Fruit fly (Drosophila melanogaster) whole organism, embryonic: ENCODE results near the gene Ugt49B2.

ENCODE experiments used
- Bgb ChIP-seq: fragments of 200-800 bp; sonication (Bioruptor generic); IDR thresholded peaks from 2 replicates; pipeline ENCODE4 v1.3.6; 2022; ENCODE audit warnings: missing biosample characterization, missing genetic modification characterization; ENCODE audit not compliant: partially characterized antibody
- CG10654 ChIP-seq: fragments of 200-800 bp; sonication (Bioruptor generic); optimal IDR thresholded peaks from 2 replicates; lab custom pipeline; 2016; ENCODE audit warnings: missing biosample characterization, missing genetic modification characterization
- CG11247 ChIP-seq: fragments of 200-800 bp; sonication (Bioruptor generic); IDR thresholded peaks from 2 replicates; pipeline ENCODE4 v1.3.6; 2022; ENCODE audit warnings: missing biosample characterization, missing genetic modification characterization
- CG12104 ChIP-seq: fragments of 200-800 bp; sonication (Bioruptor generic); optimal IDR thresholded peaks from 3 replicates; lab custom pipeline; 2016; ENCODE audit warnings: missing biosample characterization, missing genetic modification characterization
- CG12219 ChIP-seq: fragments of 200-800 bp; sonication (Bioruptor generic); optimal IDR thresholded peaks from 3 replicates; lab custom pipeline; 2018; ENCODE audit warnings: missing biosample characterization, mild to moderate bottlenecking, missing genetic modification characterization
- CG14860 ChIP-seq: fragments of 200-800 bp; sonication (Bioruptor generic); IDR thresholded peaks from 3 replicates; pipeline ENCODE4 v1.3.6; 2022; ENCODE audit warnings: missing biosample characterization, missing genetic modification characterization; ENCODE audit not compliant: partially characterized antibody
- CG15269 ChIP-seq: fragments of 200-800 bp; sonication (Bioruptor generic); optimal IDR thresholded peaks from 2 replicates; lab custom pipeline; 2018; ENCODE audit warnings: missing biosample characterization, mild to moderate bottlenecking, missing genetic modification characterization, moderate library complexity
- CG15479 ChIP-seq: fragments of 200-800 bp; sonication (Bioruptor generic); optimal IDR thresholded peaks from 3 replicates; lab custom pipeline; 2019; ENCODE audit warnings: missing biosample characterization, mild to moderate bottlenecking, missing genetic modification characterization, moderate library complexity
- CG17186 ChIP-seq: fragments of 200-800 bp; sonication (Bioruptor generic); optimal IDR thresholded peaks from 3 replicates; lab custom pipeline; 2017; ENCODE audit warnings: missing biosample characterization, missing genetic modification reagents, missing genetic modification characterization
- CG2116 ChIP-seq: fragments of 200-800 bp; sonication (Bioruptor generic); optimal IDR thresholded peaks from 3 replicates; lab custom pipeline; 2018; ENCODE audit warnings: missing biosample characterization, mild to moderate bottlenecking, missing genetic modification characterization
- CG2129 ChIP-seq: fragments of 200-800 bp; sonication (Bioruptor generic); IDR thresholded peaks from 2 replicates; pipeline ENCODE4 v1.3.6; 2022; ENCODE audit warnings: missing biosample characterization, missing genetic modification characterization; ENCODE audit not compliant: partially characterized antibody
- CG2199 ChIP-seq: fragments of 200-800 bp; sonication (Bioruptor generic); IDR thresholded peaks from 3 replicates; pipeline ENCODE4 v1.3.6; 2022; ENCODE audit warnings: missing biosample characterization, missing genetic modification characterization
- CG2889 ChIP-seq: fragments of 200-800 bp; sonication (Bioruptor generic); IDR thresholded peaks from 3 replicates; pipeline ENCODE4 v1.3.6; 2022; ENCODE audit warnings: missing biosample characterization, missing genetic modification characterization
- CG30403 ChIP-seq: fragments of 200-800 bp; sonication (Bioruptor generic); optimal IDR thresholded peaks from 3 replicates; lab custom pipeline; 2016; ENCODE audit warnings: missing biosample characterization, missing genetic modification characterization
- CG31441 ChIP-seq: fragments of 200-800 bp; sonication (Bioruptor generic); IDR thresholded peaks from 2 replicates; pipeline ENCODE4 v1.3.6; 2022; ENCODE audit warnings: missing biosample characterization, missing genetic modification characterization
- CG33557 ChIP-seq: fragments of 200-800 bp; sonication (Bioruptor generic); optimal IDR thresholded peaks from 2 replicates; lab custom pipeline; 2019; ENCODE audit warnings: missing biosample characterization, mild to moderate bottlenecking, missing genetic modification characterization, moderate library complexity
- CG4820 ChIP-seq: fragments of 200-800 bp; sonication (Bioruptor generic); optimal IDR thresholded peaks from 3 replicates; lab custom pipeline; 2016; ENCODE audit warnings: missing biosample characterization, missing genetic modification characterization
- CG5180 ChIP-seq: fragments of 200-800 bp; sonication (Bioruptor generic); optimal IDR thresholded peaks from 3 replicates; lab custom pipeline; 2017; ENCODE audit warnings: missing biosample characterization, missing genetic modification characterization, mild to moderate bottlenecking, moderate library complexity, missing genetic modification reagents
- CG6254 ChIP-seq: fragments of 200-800 bp; sonication (Bioruptor generic); optimal IDR thresholded peaks from 3 replicates; lab custom pipeline; 2017; ENCODE audit warnings: mild to moderate bottlenecking, missing biosample characterization, missing genetic modification reagents, missing genetic modification characterization
- CG6765 ChIP-seq: fragments of 200-800 bp; sonication (Bioruptor generic); optimal IDR thresholded peaks from 3 replicates; lab custom pipeline; 2017; ENCODE audit warnings: missing biosample characterization, mild to moderate bottlenecking, missing genetic modification characterization
- CG7271 ChIP-seq: fragments of 200-800 bp; sonication (Bioruptor generic); optimal IDR thresholded peaks from 2 replicates; lab custom pipeline; 2018; ENCODE audit warnings: missing biosample characterization, mild to moderate bottlenecking, missing genetic modification characterization, moderate library complexity
- CG8765 ChIP-seq: fragments of 200-800 bp; sonication (Bioruptor generic); IDR thresholded peaks from 2 replicates; pipeline ENCODE4 v1.3.6; 2022; ENCODE audit warnings: missing biosample characterization, missing genetic modification characterization
- CG9817 ChIP-seq: fragments of 200-800 bp; sonication (Bioruptor generic); optimal IDR thresholded peaks from 2 replicates; lab custom pipeline; 2018; ENCODE audit warnings: missing biosample characterization, mild to moderate bottlenecking, missing genetic modification characterization, moderate library complexity
- CoRest ChIP-seq: fragments of 200-800 bp; sonication (Bioruptor generic); optimal IDR thresholded peaks from 3 replicates; lab custom pipeline; 2018; ENCODE audit warnings: missing biosample characterization, mild to moderate bottlenecking, missing genetic modification characterization, moderate library complexity
- Dbx ChIP-seq: fragments of 200-800 bp; sonication (Bioruptor generic); IDR thresholded peaks from 3 replicates; pipeline ENCODE4 v1.3.6; 2022; ENCODE audit warnings: missing biosample characterization, missing genetic modification characterization
- Elba2 ChIP-seq: fragments of 200-800 bp; sonication (Bioruptor generic); optimal IDR thresholded peaks from 3 replicates; lab custom pipeline; 2016; ENCODE audit warnings: missing biosample characterization, missing genetic modification characterization
- Hr51 ChIP-seq, 2 experiments: fragments of 200-800 bp; sonication (Bioruptor generic); optimal IDR thresholded peaks; 2 replicates in 1 of 2; 3 replicates in 1 of 2; lab custom pipeline; 2016 to 2018; ENCODE audit warnings: missing biosample characterization in 2 of 2, missing genetic modification characterization in 2 of 2, mild to moderate bottlenecking in 1 of 2, moderate library complexity in 1 of 2
- Max ChIP-seq: fragments of 200-800 bp; sonication (Bioruptor generic); optimal IDR thresholded peaks from 2 replicates; lab custom pipeline; 2016; ENCODE audit warnings: missing biosample characterization, mild to moderate bottlenecking, missing genetic modification characterization
- NfI ChIP-seq: fragments of 200-800 bp; sonication (Bioruptor generic); optimal IDR thresholded peaks from 3 replicates; lab custom pipeline; 2018; ENCODE audit warnings: missing biosample characterization, mild to moderate bottlenecking, missing genetic modification characterization, moderate library complexity
- Optix ChIP-seq: fragments of 200-800 bp; sonication (Bioruptor generic); IDR thresholded peaks from 3 replicates; pipeline ENCODE4 v1.3.6; 2022; ENCODE audit warnings: missing biosample characterization, missing genetic modification characterization
- Sox100B ChIP-seq: fragments of 200-800 bp; sonication (Bioruptor generic); optimal IDR thresholded peaks from 3 replicates; lab custom pipeline; 2018; ENCODE audit warnings: missing biosample characterization, mild to moderate bottlenecking, missing genetic modification characterization
- Vsx1 ChIP-seq: fragments of 200-800 bp; sonication (Bioruptor generic); optimal IDR thresholded peaks from 2 replicates; lab custom pipeline; 2017; ENCODE audit warnings: missing biosample characterization, mild to moderate bottlenecking, missing genetic modification characterization, missing genetic modification reagents
- aop ChIP-seq: fragments of 200-800 bp; sonication (Bioruptor generic); IDR thresholded peaks from 2 replicates; pipeline ENCODE4 v1.3.6; 2022; ENCODE audit warnings: missing biosample characterization, missing genetic modification characterization
- chn ChIP-seq: fragments of 200-800 bp; sonication (Bioruptor generic); optimal IDR thresholded peaks from 2 replicates; lab custom pipeline; 2016; ENCODE audit warnings: missing biosample characterization, missing genetic modification characterization
- da ChIP-seq: fragments of 200-800 bp; sonication (Bioruptor generic); optimal IDR thresholded peaks from 2 replicates; lab custom pipeline; 2016; ENCODE audit warnings: missing biosample characterization, missing genetic modification characterization
- eve ChIP-seq, 2 experiments: fragments of >200 bp; optimal IDR thresholded peaks; 2 replicates each; lab custom pipeline; 2017; ENCODE audit warnings: missing biosample characterization in 2 of 2, missing genetic modification characterization in 2 of 2
- ind ChIP-seq: fragments of 200-800 bp; sonication (Bioruptor generic); optimal IDR thresholded peaks from 3 replicates; lab custom pipeline; 2016; ENCODE audit warnings: missing biosample characterization, missing genetic modification characterization
- inv ChIP-seq: fragments of 200-800 bp; sonication (Bioruptor generic); IDR thresholded peaks from 2 replicates; pipeline ENCODE4 v1.3.6; 2022; ENCODE audit warnings: missing biosample characterization, missing genetic modification characterization; ENCODE audit not compliant: partially characterized antibody
- lov ChIP-seq, 2 experiments: fragments of 200-800 bp in 1 of 2; fragments of >200 bp in 1 of 2; sonication (Bioruptor generic) in 1 of 2; IDR thresholded peaks in 1 of 2; optimal IDR thresholded peaks in 1 of 2; 2 replicates in 1 of 2; 3 replicates in 1 of 2; pipeline versions ENCODE4 v1.3.6 to Lab custom; 2017 to 2022; ENCODE audit warnings: missing biosample characterization in 1 of 2, missing genetic modification characterization in 1 of 2
- nerfin-2 ChIP-seq: fragments of 200-800 bp; sonication (Bioruptor generic); IDR thresholded peaks from 2 replicates; pipeline ENCODE4 v1.3.6; 2022; ENCODE audit warnings: missing biosample characterization, missing genetic modification characterization; ENCODE audit not compliant: partially characterized antibody
- org-1 ChIP-seq: fragments of 200-800 bp; sonication (Bioruptor generic); optimal IDR thresholded peaks from 2 replicates; lab custom pipeline; 2017; ENCODE audit warnings: missing biosample characterization, missing genetic modification characterization
- pita ChIP-seq: fragments of 200-800 bp; sonication (Bioruptor generic); optimal IDR thresholded peaks from 2 replicates; lab custom pipeline; 2017; ENCODE audit warnings: missing biosample characterization, mild to moderate bottlenecking, missing genetic modification characterization
- pum ChIP-seq: fragments of 200-800 bp; sonication (Bioruptor generic); optimal IDR thresholded peaks from 2 replicates; lab custom pipeline; 2016; ENCODE audit warnings: missing biosample characterization, missing genetic modification characterization
- row ChIP-seq: fragments of 200-800 bp; sonication (Bioruptor generic); IDR thresholded peaks from 3 replicates; pipeline ENCODE4 v1.3.6; 2022; ENCODE audit warnings: missing biosample characterization, missing genetic modification characterization
- schlank ChIP-seq: fragments of 200-800 bp; sonication (Bioruptor generic); optimal IDR thresholded peaks from 2 replicates; lab custom pipeline; 2018; ENCODE audit warnings: missing biosample characterization, mild to moderate bottlenecking, missing genetic modification characterization
- slp2 ChIP-seq: fragments of 200-800 bp; sonication (Bioruptor generic); optimal IDR thresholded peaks from 2 replicates; lab custom pipeline; 2016; ENCODE audit warnings: missing biosample characterization, missing genetic modification characterization
- sqz ChIP-seq: fragments of 200-800 bp; sonication (Bioruptor generic); optimal IDR thresholded peaks from 3 replicates; lab custom pipeline; 2018; ENCODE audit warnings: missing biosample characterization, mild to moderate bottlenecking, missing genetic modification characterization
- ssp ChIP-seq: fragments of 200-800 bp; sonication (Bioruptor generic); IDR thresholded peaks from 2 replicates; pipeline ENCODE4 v1.3.6; 2022; ENCODE audit warnings: missing biosample characterization, missing genetic modification characterization
- yki ChIP-seq: fragments of >200 bp; optimal IDR thresholded peaks from 3 replicates; lab custom pipeline; 2018
- zf30C ChIP-seq: fragments of 200-800 bp; sonication (Bioruptor generic); optimal IDR thresholded peaks from 3 replicates; lab custom pipeline; 2018; ENCODE audit warnings: missing biosample characterization, mild to moderate bottlenecking, missing genetic modification characterization
- zfh1 ChIP-seq: fragments of 200-800 bp; sonication (Bioruptor generic); IDR thresholded peaks from 3 replicates; pipeline ENCODE4 v1.3.6; 2022; ENCODE audit warnings: missing biosample characterization, missing genetic modification characterization

Ugt49B2 gene

dm6 chr3R:21408372-21408771 lies 8.8 kb upstream of the Ugt49B2 start (continued):
- TF ChIP-seq CG4820 (no peak), Optix (GFP tag; lab: Robert Waterston, UW) (no peak), zf30C (no peak), CG14860 (no peak), chn (GFP tag; lab: Kevin White, UChicago) (no peak), lov (optimal IDR thresholded peaks at IDR 0.05; lab: Kevin White, UChicago) (no peak), lov (GFP tag; IDR thresholded peaks at IDR 0.05; lab: Robert Waterston, UW) (no peak), NfI (GFP tag; lab: Kevin White, UChicago) (no peak), CG5180 (GFP tag; lab: Kevin White, UChicago) (no peak), zfh1 (no peak; the same call in 2 of the 3 replicates), yki (lab: Kevin White, UChicago) (peak; percentile 67), CG9817 (tag; lab: Kevin White, UChicago) (no peak), da (GFP tag; lab: Kevin White, UChicago) (no peak), row (peak; percentile 22; the same call in 1 of the 3 replicates), schlank (no peak), nerfin-2 (GFP tag; lab: Robert Waterston, UW) (no peak), Bgb (GFP tag; lab: Robert Waterston, UW) (peak; percentile 65), CG2199 (GFP tag; lab: Robert Waterston, UW) (peak; percentile 99), CG30403 (GFP tag; lab: Kevin White, UChicago) (no peak), sqz (GFP tag; lab: Kevin White, UChicago) (no peak), Dbx (GFP tag; lab: Robert Waterston, UW) (peak; percentile 55; the same call in 1 of the 3 replicates), CG2889 (GFP tag; lab: Robert Waterston, UW) (no peak), Vsx1 (GFP tag; lab: Kevin White, UChicago) (no peak), slp2 (GFP tag; lab: Kevin White, UChicago) (no peak), CG11247 (GFP tag; lab: Robert Waterston, UW) (peak; percentile 37; the same call in 1 of the 2 replicates), Max (GFP tag; lab: Kevin White, UChicago) (no peak), CG33557 (GFP tag; lab: Kevin White, UChicago) (no peak), CG7271 (no peak), CG12104 (GFP tag; lab: Kevin White, UChicago) (no peak), Sox100B (GFP tag; lab: Kevin White, UChicago) (no peak), CG8765 (GFP tag; lab: Robert Waterston, UW) (no peak; the same call in 1 of the 2 replicates), eve (GFP tag; optimal IDR thresholded peaks at IDR 0.05; lab: Kevin White, UChicago) (no peak), CG2116 (GFP tag; lab: Kevin White, UChicago) (no peak), org-1 (GFP tag; lab: Kevin White, UChicago) (no peak), CG15479 (no peak), inv (GFP tag; lab: Robert Waterston, UW) (no peak), Hr51 (GFP tag; optimal IDR thresholded peaks at IDR 0.05; lab: Kevin White, UChicago) (no peak), CG10654 (GFP tag; lab: Kevin White, UChicago) (no peak), ssp (GFP tag; lab: Robert Waterston, UW) (no peak), aop (no peak), CG2129 (GFP tag; lab: Robert Waterston, UW) (no peak), CG12219 (GFP tag; lab: Kevin White, UChicago) (no peak), CoRest (tag; lab: Kevin White, UChicago) (peak; percentile 25), Elba2 (GFP tag; lab: Kevin White, UChicago) (no peak), CG17186 (no peak), pita (GFP tag; lab: Kevin White, UChicago) (peak; percentile 38), pum (GFP tag; lab: Kevin White, UChicago) (no peak), ind (GFP tag; lab: Kevin White, UChicago) (peak; percentile 15), CG6254 (GFP tag; lab: Kevin White, UChicago) (no peak), CG6765 (GFP tag; lab: Kevin White, UChicago) (no peak), CG15269 (tag; lab: Kevin White, UChicago) (no peak), CG31441 (no peak)
